Worm (Caenorhabditis elegans): Measurements from ENCODE around the gene plpp-1.1.

Gene plpp-1.1

DNA sequence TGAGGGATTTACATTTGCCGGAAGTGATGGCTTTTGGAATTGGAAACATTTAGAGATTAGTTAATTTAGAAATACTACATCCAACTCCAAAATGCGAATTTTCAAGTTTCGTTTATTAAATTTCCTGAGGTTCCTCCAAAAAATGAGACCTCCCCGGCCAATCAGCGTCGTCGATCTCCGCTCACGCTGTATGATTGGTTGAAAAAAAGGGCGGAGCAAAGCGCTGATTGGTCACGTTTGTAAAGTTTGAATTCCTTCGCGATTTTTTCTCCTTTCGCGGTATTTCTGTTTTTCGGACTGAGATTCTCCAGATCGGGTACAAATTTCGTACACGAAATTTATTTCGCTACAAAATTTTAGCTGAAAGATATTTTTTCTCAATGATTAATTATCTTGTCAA, 19.6 kb upstream of the plpp-1.1 start:
- TF ChIP-seq lin-40 (tag; optimal IDR thresholded peaks at IDR 0.05) (no peak), K11D2.4 (GFP tag; IDR thresholded peaks at IDR 0.05) (no peak), chd-7 (tag; optimal IDR thresholded peaks at IDR 0.05) (no peak), ztf-26 (tag; optimal IDR thresholded peaks at IDR 0.05) (no peak), F55B11.4 (tag; optimal IDR thresholded peaks at IDR 0.05; ENCODE audit: borderline replicate concordance, insufficient read depth) (no peak), Y53G8AR.9 (GFP tag; conservative IDR thresholded peaks at IDR 0.05) (no peak), tbx-9 (tag; optimal IDR thresholded peaks at IDR 0.05; ENCODE audit: borderline replicate concordance) (no peak), madf-10 (tag; optimal IDR thresholded peaks at IDR 0.05) (no peak), lin-26 (GFP tag; IDR thresholded peaks at IDR 0.05) (no peak), K12H6.12 (tag; optimal IDR thresholded peaks at IDR 0.05) (no peak), F37B4.10 (GFP tag; IDR thresholded peaks at IDR 0.05) (no peak), ekl-4 (GFP tag; IDR thresholded peaks at IDR 0.05) (no peak), hmg-1.2 (GFP tag; IDR thresholded peaks at IDR 0.05) (no peak)

DNA sequence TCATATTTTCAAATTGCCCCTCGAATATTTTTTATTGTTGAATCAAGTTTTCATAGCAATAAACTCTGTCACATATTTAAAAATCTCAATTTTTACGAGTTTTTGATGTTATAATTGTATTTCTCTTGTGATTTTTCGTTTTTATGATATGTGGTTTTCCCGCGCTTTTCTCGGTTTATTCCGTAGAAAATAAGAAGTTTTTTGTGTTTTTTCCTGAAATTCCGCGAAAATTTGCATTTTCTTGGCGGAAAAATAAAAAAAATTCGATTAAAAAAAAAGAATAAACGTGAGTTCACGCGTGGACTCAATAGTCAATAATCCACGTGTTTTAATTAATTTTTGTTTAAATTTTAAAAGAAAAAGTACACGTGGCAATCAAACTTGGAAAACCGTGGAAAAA, 8.2 kb upstream of the plpp-1.1 start:
- TF ChIP-seq tlf-1 (GFP tag; optimal IDR thresholded peaks at IDR 0.05) (no peak), D2030.7 (GFP tag; IDR thresholded peaks at IDR 0.05) (peak; percentile 49), lin-54 (GFP tag; optimal IDR thresholded peaks at IDR 0.05) (no peak), F10E7.11 (tag; optimal IDR thresholded peaks at IDR 0.05) (no peak), dpff-1 (tag; optimal IDR thresholded peaks at IDR 0.05) (no peak), nhr-120 (GFP tag; IDR thresholded peaks at IDR 0.05) (no peak), hrde-1 (tag; optimal IDR thresholded peaks at IDR 0.05; ENCODE audit: borderline replicate concordance) (peak; percentile 33), attf-6 (GFP tag; IDR thresholded peaks at IDR 0.05) (no peak), ceh-58 (GFP tag; IDR thresholded peaks at IDR 0.05) (no peak), lin-35 (GFP tag; optimal IDR thresholded peaks at IDR 0.05) (no peak), hsf-1 (GFP tag; IDR thresholded peaks at IDR 0.05) (peak; percentile 69; the same call in 1 of the 2 replicates), rpc-1 (optimal IDR thresholded peaks at IDR 0.05) (no peak), rpc-1 (tag; optimal IDR thresholded peaks at IDR 0.05) (no peak), xnd-1 (tag; optimal IDR thresholded peaks at IDR 0.05) (peak; percentile 62), nhr-90 (tag; optimal IDR thresholded peaks at IDR 0.05) (no peak), ets-4 (GFP tag; optimal IDR thresholded peaks at IDR 0.05) (no peak), let-607 (tag; optimal IDR thresholded peaks at IDR 0.05) (no peak), C17E4.6 (GFP tag; IDR thresholded peaks at IDR 0.05) (no peak), sptf-2 (GFP tag; optimal IDR thresholded peaks at IDR 0.05) (no peak), somi-1 (GFP tag; optimal IDR thresholded peaks at IDR 0.05) (no peak), tbp1 (GFP tag; optimal IDR thresholded peaks at IDR 0.05) (no peak), madf-8 (GFP tag; conservative IDR thresholded peaks at IDR 0.05) (peak; percentile 82), ceh-79 (tag; optimal IDR thresholded peaks at IDR 0.05) (no peak), F39B2.1 (GFP tag; IDR thresholded peaks at IDR 0.05) (no peak), lin-26 (GFP tag; IDR thresholded peaks at IDR 0.05) (no peak), T26A5.8 (tag; optimal IDR thresholded peaks at IDR 0.05) (no peak), ztf-18 (tag; optimal IDR thresholded peaks at IDR 0.05) (no peak), Y53F4B.3 (GFP tag; IDR thresholded peaks at IDR 0.05) (no peak), ceh-91 (GFP tag; IDR thresholded peaks at IDR 0.05) (peak; percentile 67; the same call in 1 of the 2 replicates), attf-5 (GFP tag; optimal IDR thresholded peaks at IDR 0.05) (no peak), him-1 (tag; optimal IDR thresholded peaks at IDR 0.05) (peak; percentile 26), die-1 (tag; optimal IDR thresholded peaks at IDR 0.05) (no peak), Y95B8A.8 (GFP tag; IDR thresholded peaks at IDR 0.05) (no peak), B0019.2 (GFP tag; conservative IDR thresholded peaks at IDR 0.05) (no peak), lsy-27 (tag; optimal IDR thresholded peaks at IDR 0.05; ENCODE audit: borderline replicate concordance, insufficient read depth) (no peak), F57A8.1 (GFP tag; optimal IDR thresholded peaks at IDR 0.05) (no peak), dpl-1 (GFP tag; optimal IDR thresholded peaks at IDR 0.05) (peak; percentile 33)

Measured in whole organism, young adult.